Fruit fly (Drosophila melanogaster) whole organism, pupa: ENCODE measurements around the gene OtopLb.
A peak's percentile ranks its signal among the peaks of the same experiment; 100 is the strongest.

ENCODE experiments used
- CG13204 ChIP-seq: fragments of 200-800 bp; sonication (Bioruptor generic); optimal IDR thresholded peaks from 2 replicates; lab custom pipeline; 2018; ENCODE audit warnings: missing biosample characterization, mild to moderate bottlenecking, missing genetic modification characterization, moderate library complexity
- CG14655 ChIP-seq: fragments of 200-800 bp; sonication (Bioruptor generic); optimal IDR thresholded peaks from 3 replicates; lab custom pipeline; 2017; ENCODE audit warnings: mild to moderate bottlenecking, missing biosample characterization, missing genetic modification reagents, missing genetic modification characterization
- CG8159 ChIP-seq: fragments of 200-800 bp; sonication (Bioruptor generic); optimal IDR thresholded peaks from 3 replicates; lab custom pipeline; 2018; ENCODE audit warnings: missing biosample characterization, mild to moderate bottlenecking, missing genetic modification characterization, moderate library complexity
- EcR ChIP-seq: fragments of 200-800 bp; sonication (Bioruptor generic); optimal IDR thresholded peaks from 3 replicates; lab custom pipeline; 2019; ENCODE audit warnings: missing biosample characterization, missing genetic modification characterization, mild to moderate bottlenecking, moderate library complexity, missing genetic modification reagents
- Pif1A ChIP-seq: fragments of 200-800 bp; sonication (Bioruptor generic); optimal IDR thresholded peaks from 3 replicates; lab custom pipeline; 2016; ENCODE audit warnings: missing biosample characterization, missing genetic modification characterization
- Pif1B ChIP-seq: fragments of 200-800 bp; sonication (Bioruptor generic); optimal IDR thresholded peaks from 3 replicates; lab custom pipeline; 2016; ENCODE audit warnings: missing biosample characterization, missing genetic modification characterization
- Snoo ChIP-seq: fragments of 200-800 bp; sonication (Bioruptor generic); optimal IDR thresholded peaks from 3 replicates; lab custom pipeline; 2017; ENCODE audit warnings: missing biosample characterization, mild to moderate bottlenecking, missing genetic modification characterization, inconsistent platforms
- gl ChIP-seq: fragments of 200-800 bp; sonication (Bioruptor generic); optimal IDR thresholded peaks from 2 replicates; lab custom pipeline; 2018; ENCODE audit warnings: missing biosample characterization, mild to moderate bottlenecking, missing genetic modification characterization

- peak; percentile 40 for TF ChIP-seq gl (tag; lab: Kevin White, UChicago)
- TF ChIP-seq CG8159, result peak; percentile 34
- peak; percentile 8 for TF ChIP-seq Pif1B (GFP tag; lab: Kevin White, UChicago)
- peak; percentile 46 for TF ChIP-seq CG14655 (GFP tag; lab: Kevin White, UChicago)
- TF ChIP-seq EcR (GFP tag; lab: Kevin White, UChicago), result no peak
- no peak for TF ChIP-seq Snoo
- no peak for TF ChIP-seq CG13204 (GFP tag; lab: Kevin White, UChicago)
- peak; percentile 17 for TF ChIP-seq Pif1A (GFP tag; lab: Kevin White, UChicago)
Observed at dm6 chr2L:3299803-3300202, 19.5 kb upstream of the OtopLb start.
